Fruit fly (Drosophila melanogaster): ENCODE measurements around the gene GCC88.

GCC88 gene

DNA sequence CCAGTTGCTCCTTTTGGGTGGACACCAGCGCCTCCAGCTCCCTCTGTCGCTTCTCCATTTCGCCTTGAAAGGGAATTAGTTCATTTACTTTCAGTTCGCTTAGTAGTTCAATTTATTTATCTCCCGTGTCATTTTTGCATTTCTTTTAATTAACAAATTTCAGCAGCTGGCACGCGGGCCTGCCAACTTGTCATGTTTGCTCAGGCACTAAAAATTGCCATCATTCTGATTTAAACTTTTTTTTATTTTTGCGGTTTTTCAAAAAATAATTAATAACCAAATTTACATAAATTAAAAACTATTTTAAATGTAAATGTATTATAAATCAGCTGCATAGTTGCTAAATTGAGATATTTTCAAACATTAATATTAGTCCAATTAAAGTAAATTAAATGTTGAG is at the start of gene GCC88:
Gene GCC88 (minus strand): TSS at position 209 of the 400 bp plus-strand sequence.
- TF ChIP-seq Pif1B (GFP tag; optimal IDR thresholded peaks at IDR 0.05) (no peak), CG8301 (tag; optimal IDR thresholded peaks at IDR 0.05) (no peak), CG17806 (tag; optimal IDR thresholded peaks at IDR 0.05) (no peak), CG13204 (GFP tag; optimal IDR thresholded peaks at IDR 0.05) (no peak), CG15710 (tag; optimal IDR thresholded peaks at IDR 0.05) (no peak), EcR (GFP tag; optimal IDR thresholded peaks at IDR 0.05) (no peak), Snoo (tag; optimal IDR thresholded peaks at IDR 0.05) (no peak), Pif1A (GFP tag; optimal IDR thresholded peaks at IDR 0.05) (no peak), gl (tag; optimal IDR thresholded peaks at IDR 0.05) (no peak), D1 (tag; optimal IDR thresholded peaks at IDR 0.05) (no peak), fd96Ca (GFP tag; IDR thresholded peaks at IDR 0.05) (no peak), CG32121 (GFP tag; IDR thresholded peaks at IDR 0.05) (no peak), Ets98B (GFP tag; IDR thresholded peaks at IDR 0.05) (no peak), CG34367 (tag; optimal IDR thresholded peaks at IDR 0.05) (no peak), CG9948 (tag; optimal IDR thresholded peaks at IDR 0.05) (no peak), CG14655 (GFP tag; optimal IDR thresholded peaks at IDR 0.05) (no peak)

DNA sequence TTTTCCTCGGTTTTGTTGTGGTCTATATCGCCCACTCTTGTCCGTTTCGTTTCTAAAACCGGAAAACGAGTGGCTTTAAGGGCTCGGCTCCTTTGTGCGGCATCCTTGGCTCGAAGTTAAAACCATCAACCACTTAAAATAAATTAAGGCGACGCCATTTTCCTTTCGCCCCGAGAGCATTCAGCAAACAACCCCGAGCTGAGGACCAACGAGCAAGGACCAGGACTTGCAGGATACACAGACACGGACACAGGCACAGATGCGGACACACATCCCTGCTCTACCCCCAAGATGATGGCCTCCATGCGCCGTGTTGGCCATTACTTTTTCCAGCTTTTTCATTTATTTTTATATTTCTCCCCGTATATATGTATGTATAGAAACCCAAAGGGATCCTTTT is 42.3 kb upstream of the GCC88 start:
- no peak for TF ChIP-seq rn (GFP tag; IDR thresholded peaks at IDR 0.05)
- no peak for TF ChIP-seq CG34367 (tag; optimal IDR thresholded peaks at IDR 0.05)
- TF ChIP-seq CG8301 (tag; optimal IDR thresholded peaks at IDR 0.05): no peak
- TF ChIP-seq CG14655 (GFP tag; optimal IDR thresholded peaks at IDR 0.05): no peak
- no peak for TF ChIP-seq CG10348 (GFP tag; IDR thresholded peaks at IDR 0.05)
- TF ChIP-seq Ets98B (GFP tag; IDR thresholded peaks at IDR 0.05): no peak

DNA sequence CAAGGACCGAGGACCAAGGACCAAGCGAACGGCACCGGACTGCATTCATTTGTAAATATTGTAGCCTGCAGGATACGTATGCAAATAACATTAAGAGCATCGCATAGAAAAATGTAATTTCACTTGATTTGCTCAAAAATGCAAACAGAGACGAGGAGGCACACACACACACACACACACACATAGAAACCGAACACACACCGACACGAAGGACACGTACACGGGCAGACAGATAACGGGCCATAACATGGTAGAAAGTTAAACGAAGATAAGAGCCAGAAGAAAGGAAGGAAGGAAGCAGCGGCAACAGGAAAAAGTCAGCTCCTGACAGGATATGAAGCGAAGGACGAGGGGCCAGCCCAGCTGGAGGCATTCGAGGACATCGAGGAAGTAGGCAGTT is 40.2 kb upstream of the GCC88 start:
- TF ChIP-seq CG4496 (GFP tag; IDR thresholded peaks at IDR 0.05) (no peak), CG32121 (GFP tag; IDR thresholded peaks at IDR 0.05) (no peak), gl (tag; optimal IDR thresholded peaks at IDR 0.05) (no peak), EcR (GFP tag; optimal IDR thresholded peaks at IDR 0.05) (no peak), rn (GFP tag; IDR thresholded peaks at IDR 0.05) (no peak), Pif1A (GFP tag; optimal IDR thresholded peaks at IDR 0.05) (no peak), CG17806 (tag; optimal IDR thresholded peaks at IDR 0.05) (no peak), CG13204 (GFP tag; optimal IDR thresholded peaks at IDR 0.05) (no peak), CG14655 (GFP tag; optimal IDR thresholded peaks at IDR 0.05) (no peak), CG12605 (GFP tag; IDR thresholded peaks at IDR 0.05) (no peak), CG8159 (tag; optimal IDR thresholded peaks at IDR 0.05) (no peak), CG15710 (tag; optimal IDR thresholded peaks at IDR 0.05) (no peak), CG34367 (tag; optimal IDR thresholded peaks at IDR 0.05) (no peak), D1 (tag; optimal IDR thresholded peaks at IDR 0.05) (no peak), fd96Ca (GFP tag; IDR thresholded peaks at IDR 0.05) (no peak), Ets98B (GFP tag; IDR thresholded peaks at IDR 0.05) (no peak), Pif1B (GFP tag; optimal IDR thresholded peaks at IDR 0.05) (no peak), Snoo (tag; optimal IDR thresholded peaks at IDR 0.05) (no peak), CG10348 (GFP tag; IDR thresholded peaks at IDR 0.05) (no peak), CG8301 (tag; optimal IDR thresholded peaks at IDR 0.05) (no peak)

DNA sequence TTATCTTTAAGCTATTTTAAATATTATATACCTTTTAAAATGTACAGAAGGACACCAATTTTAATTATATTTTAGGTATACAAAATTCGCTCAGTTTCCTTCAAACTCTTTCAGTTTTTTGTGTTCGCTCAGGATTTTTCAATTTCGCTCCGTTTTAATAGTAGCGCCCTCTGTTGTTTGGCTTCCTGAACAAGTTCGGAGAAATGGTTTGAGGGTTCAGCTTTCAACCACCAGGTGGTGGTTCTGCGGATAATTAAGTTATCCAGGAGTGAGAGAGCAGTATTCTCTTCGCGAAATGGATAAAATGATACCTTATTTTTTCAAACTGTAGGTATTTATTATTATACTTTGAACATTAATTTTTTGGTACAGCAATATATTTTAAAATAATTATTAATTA is 38.6 kb upstream of the GCC88 start:
- peak; percentile 11 for TF ChIP-seq CG13204 (GFP tag; optimal IDR thresholded peaks at IDR 0.05)
- no peak; the same call in 2 of the 3 replicates for TF ChIP-seq CG4496 (GFP tag; IDR thresholded peaks at IDR 0.05)
- no peak for TF ChIP-seq CG10348 (GFP tag; IDR thresholded peaks at IDR 0.05)
- TF ChIP-seq CG14655 (GFP tag; optimal IDR thresholded peaks at IDR 0.05): peak; percentile 76
- TF ChIP-seq D1 (tag; optimal IDR thresholded peaks at IDR 0.05): peak; percentile 4
- TF ChIP-seq CG12605 (GFP tag; IDR thresholded peaks at IDR 0.05): 0 out of 2 replicates have a peak, but pooled peaks have one; percentile 9
- TF ChIP-seq Pif1B (GFP tag; optimal IDR thresholded peaks at IDR 0.05): peak; percentile 45
- peak; percentile 53 for TF ChIP-seq CG34367 (tag; optimal IDR thresholded peaks at IDR 0.05)
- TF ChIP-seq fd96Ca (GFP tag; IDR thresholded peaks at IDR 0.05): no peak
- peak; percentile 64 for TF ChIP-seq Pif1A (GFP tag; optimal IDR thresholded peaks at IDR 0.05)
- peak; percentile 19 for TF ChIP-seq CG15710 (tag; optimal IDR thresholded peaks at IDR 0.05)
- TF ChIP-seq CG8301 (tag; optimal IDR thresholded peaks at IDR 0.05): peak; percentile 55
- no peak for TF ChIP-seq Snoo (tag; optimal IDR thresholded peaks at IDR 0.05)
- TF ChIP-seq CG17806 (tag; optimal IDR thresholded peaks at IDR 0.05): no peak
- TF ChIP-seq CG8159 (tag; optimal IDR thresholded peaks at IDR 0.05): peak; percentile 41

DNA sequence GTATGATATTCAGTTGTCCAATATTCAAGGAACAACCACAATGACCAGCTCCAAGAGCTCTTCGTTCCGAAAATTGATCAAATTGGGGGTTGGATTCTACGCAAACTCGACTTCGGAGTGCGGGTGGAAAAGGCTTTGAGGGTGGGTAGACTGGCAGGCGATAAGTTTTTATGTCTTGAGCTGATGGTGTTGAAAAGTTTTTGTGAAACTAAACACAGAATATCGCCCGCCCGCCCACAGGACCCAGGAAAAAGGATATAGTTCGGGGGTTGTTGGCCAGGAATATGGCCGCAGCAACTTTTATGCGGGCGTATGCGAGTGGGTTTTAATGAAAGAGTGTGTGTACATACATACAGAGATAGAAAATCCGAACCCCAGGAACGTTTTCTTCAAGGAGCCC is 33.2 kb upstream of the GCC88 start:
- TF ChIP-seq CG14655 (GFP tag; optimal IDR thresholded peaks at IDR 0.05): no peak
- no peak for TF ChIP-seq D1 (tag; optimal IDR thresholded peaks at IDR 0.05)
- no peak for TF ChIP-seq CG17806 (tag; optimal IDR thresholded peaks at IDR 0.05)
- no peak for TF ChIP-seq fd96Ca (GFP tag; IDR thresholded peaks at IDR 0.05)
- TF ChIP-seq CG34367 (tag; optimal IDR thresholded peaks at IDR 0.05): no peak
- TF ChIP-seq CG12605 (GFP tag; IDR thresholded peaks at IDR 0.05): no peak
- no peak for TF ChIP-seq CG4496 (GFP tag; IDR thresholded peaks at IDR 0.05)
- TF ChIP-seq CG13204 (GFP tag; optimal IDR thresholded peaks at IDR 0.05): no peak
- TF ChIP-seq EcR (GFP tag; optimal IDR thresholded peaks at IDR 0.05): no peak
- no peak for TF ChIP-seq CG8159 (tag; optimal IDR thresholded peaks at IDR 0.05)
- no peak for TF ChIP-seq Ets98B (GFP tag; IDR thresholded peaks at IDR 0.05)
- no peak for TF ChIP-seq Snoo (tag; optimal IDR thresholded peaks at IDR 0.05)
- TF ChIP-seq rn (GFP tag; IDR thresholded peaks at IDR 0.05): no peak
- no peak for TF ChIP-seq Pif1B (GFP tag; optimal IDR thresholded peaks at IDR 0.05)
- TF ChIP-seq CG15710 (tag; optimal IDR thresholded peaks at IDR 0.05): no peak
- no peak for TF ChIP-seq gl (tag; optimal IDR thresholded peaks at IDR 0.05)

DNA sequence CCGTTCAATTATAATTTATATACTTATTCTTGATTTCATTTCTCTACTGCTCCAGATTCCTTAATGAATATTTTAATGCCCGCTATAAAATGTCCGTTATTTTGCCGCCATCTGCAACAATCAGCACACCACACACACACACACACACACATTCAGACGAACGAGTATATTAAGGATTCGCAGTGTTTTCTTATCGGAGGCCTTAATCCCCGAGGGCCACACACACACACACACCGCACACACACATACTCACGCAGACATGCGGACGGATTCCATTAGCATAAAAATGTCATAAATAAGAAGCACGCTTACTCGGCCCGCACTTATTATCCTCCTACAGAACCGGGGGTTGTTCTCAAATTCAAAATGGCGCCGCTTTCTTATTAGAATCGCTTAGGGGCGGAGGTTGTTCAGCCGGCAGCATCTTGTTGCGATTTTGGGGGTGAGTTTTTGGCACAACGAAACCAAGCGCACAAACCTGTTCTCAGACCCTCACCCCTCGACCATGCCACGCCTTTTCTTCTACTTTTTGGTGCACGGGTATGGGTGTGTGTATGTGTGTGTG is 30.6 kb upstream of the GCC88 start:
- no peak for TF ChIP-seq Ets98B (GFP tag; IDR thresholded peaks at IDR 0.05)
- no peak for TF ChIP-seq CG17806 (tag; optimal IDR thresholded peaks at IDR 0.05)
- TF ChIP-seq CG10348 (GFP tag; IDR thresholded peaks at IDR 0.05): no peak
- no peak for TF ChIP-seq Pif1B (GFP tag; optimal IDR thresholded peaks at IDR 0.05)
- no peak for TF ChIP-seq CG14655 (GFP tag; optimal IDR thresholded peaks at IDR 0.05)
- TF ChIP-seq rn (GFP tag; IDR thresholded peaks at IDR 0.05): no peak
- no peak for TF ChIP-seq CG13204 (GFP tag; optimal IDR thresholded peaks at IDR 0.05)
- no peak for TF ChIP-seq CG34367 (tag; optimal IDR thresholded peaks at IDR 0.05)
- no peak for TF ChIP-seq CG32121 (GFP tag; IDR thresholded peaks at IDR 0.05)
- TF ChIP-seq Snoo (tag; optimal IDR thresholded peaks at IDR 0.05): no peak
- no peak for TF ChIP-seq EcR (GFP tag; optimal IDR thresholded peaks at IDR 0.05)
- TF ChIP-seq CG4496 (GFP tag; IDR thresholded peaks at IDR 0.05): no peak
- TF ChIP-seq fd96Ca (GFP tag; IDR thresholded peaks at IDR 0.05): no peak
- no peak for TF ChIP-seq CG8301 (tag; optimal IDR thresholded peaks at IDR 0.05)
- TF ChIP-seq gl (tag; optimal IDR thresholded peaks at IDR 0.05): no peak
- no peak for TF ChIP-seq CG8159 (tag; optimal IDR thresholded peaks at IDR 0.05)

Data from whole organism, pupa.